Fruit fly (Drosophila melanogaster): ENCODE data around the gene Yod1.

The Yod1 gene

dm6 chr3L:5152354-5152806 is 18.7 kb downstream of the Yod1 start, which contains the start of the genes Gen and Srp54k (continued):
- TF ChIP-seq Jarid2 (GFP tag; optimal IDR thresholded peaks at IDR 0.05) (peak; percentile 51), CG12299 (tag; optimal IDR thresholded peaks at IDR 0.05) (no peak), CG12391 (tag; optimal IDR thresholded peaks at IDR 0.05) (peak; percentile 70), CG16815 (GFP tag; optimal IDR thresholded peaks at IDR 0.05) (no peak), crp (GFP tag; optimal IDR thresholded peaks at IDR 0.05) (peak in 1 of 2 experiments; percentile 80), Rx (GFP tag; IDR thresholded peaks at IDR 0.05) (peak; percentile 24; the same call in 1 of the 2 replicates), pho (GFP tag; optimal IDR thresholded peaks at IDR 0.05) (peak; percentile 37), Myb (GFP tag; optimal IDR thresholded peaks at IDR 0.05) (peak; percentile 27), Atf3 (GFP tag; optimal IDR thresholded peaks at IDR 0.05) (no peak), BEAF-32 (GFP tag; optimal IDR thresholded peaks at IDR 0.05) (peak; percentile 46), CG3838 (GFP tag; optimal IDR thresholded peaks at IDR 0.05) (no peak), CG13624 (GFP tag; optimal IDR thresholded peaks at IDR 0.05) (peak; percentile 22), seq (GFP tag; IDR thresholded peaks at IDR 0.05) (no peak), Sry-δ (GFP tag; optimal IDR thresholded peaks at IDR 0.05) (peak; percentile 41), ind (GFP tag; optimal IDR thresholded peaks at IDR 0.05) (peak; percentile 5), HLHmδ (GFP tag; optimal IDR thresholded peaks at IDR 0.05) (peak; percentile 21), vfl (GFP tag; optimal IDR thresholded peaks at IDR 0.05) (peak; percentile 57), mirr (GFP tag; optimal IDR thresholded peaks at IDR 0.05) (no peak), CG9932 (GFP tag; IDR thresholded peaks at IDR 0.05) (peak; percentile 60), tap (tag; optimal IDR thresholded peaks at IDR 0.05) (no peak), amos (GFP tag; IDR thresholded peaks at IDR 0.05; ENCODE audit: partially characterized antibody) (peak; percentile 24; the same call in 1 of the 2 replicates), Neu2 (GFP tag; optimal IDR thresholded peaks at IDR 0.05; ENCODE audit: borderline replicate concordance) (no peak), Mes4 (GFP tag; optimal IDR thresholded peaks at IDR 0.05) (peak; percentile 25), Aef1 (GFP tag; IDR thresholded peaks at IDR 0.05) (peak; percentile 22; the same call in 1 of the 3 replicates), ase (GFP tag; IDR thresholded peaks at IDR 0.05) (0 out of 3 replicates have a peak, but pooled peaks have one; percentile 9), salm (tag; optimal IDR thresholded peaks at IDR 0.05) (no peak), sens (GFP tag) (peak; percentile 84), vnd (GFP tag; IDR thresholded peaks at IDR 0.05; ENCODE audit: partially characterized antibody) (no peak), CoRest (tag; optimal IDR thresholded peaks at IDR 0.05) (peak; percentile 59), Dp (GFP tag; optimal IDR thresholded peaks at IDR 0.05) (peak; percentile 73), rib (GFP tag; IDR thresholded peaks at IDR 0.05) (0 out of 2 replicates have a peak, but pooled peaks have one; percentile 45), CG3847 (GFP tag; IDR thresholded peaks at IDR 0.05) (peak; percentile 28; the same call in 1 of the 2 replicates), CG18011 (GFP tag; optimal IDR thresholded peaks at IDR 0.05) (peak; percentile 3), CG13296 (GFP tag; optimal IDR thresholded peaks at IDR 0.05) (no peak), CG6683 (GFP tag; optimal IDR thresholded peaks at IDR 0.05) (no peak), Scr (GFP tag; IDR thresholded peaks at IDR 0.05; ENCODE audit: partially characterized antibody) (peak; percentile 37), CG17186 (GFP tag; optimal IDR thresholded peaks at IDR 0.05) (no peak), CG18262 (tag; optimal IDR thresholded peaks at IDR 0.05) (no peak), Ptx1 (GFP tag; IDR thresholded peaks at IDR 0.05) (peak; percentile 55), CG4730 (GFP tag; IDR thresholded peaks at IDR 0.05) (no peak), CG17912 (GFP tag; optimal IDR thresholded peaks at IDR 0.05) (peak; percentile 17), pzg (GFP tag; optimal IDR thresholded peaks at IDR 0.05) (peak; percentile 77), jigr1 (GFP tag; IDR thresholded peaks at IDR 0.05) (no peak), Ssrp (tag; optimal IDR thresholded peaks at IDR 0.05) (peak; percentile 2), Atf-2 (GFP tag; optimal IDR thresholded peaks at IDR 0.05) (no peak), Lhr (GFP tag; optimal IDR thresholded peaks at IDR 0.05) (peak; percentile 3), Dip3 (GFP tag; optimal IDR thresholded peaks at IDR 0.05) (peak; percentile 25), NC2β (GFP tag; optimal IDR thresholded peaks at IDR 0.05) (peak; percentile 56), Xbp1 (GFP tag; optimal IDR thresholded peaks at IDR 0.05) (peak; percentile 50), dm (GFP tag; optimal IDR thresholded peaks at IDR 0.05) (peak; percentile 51)

Data from whole organism, embryonic.